Worm (Caenorhabditis elegans): ENCODE data around the gene atg-16.2.

The atg-16.2 gene

DNA sequence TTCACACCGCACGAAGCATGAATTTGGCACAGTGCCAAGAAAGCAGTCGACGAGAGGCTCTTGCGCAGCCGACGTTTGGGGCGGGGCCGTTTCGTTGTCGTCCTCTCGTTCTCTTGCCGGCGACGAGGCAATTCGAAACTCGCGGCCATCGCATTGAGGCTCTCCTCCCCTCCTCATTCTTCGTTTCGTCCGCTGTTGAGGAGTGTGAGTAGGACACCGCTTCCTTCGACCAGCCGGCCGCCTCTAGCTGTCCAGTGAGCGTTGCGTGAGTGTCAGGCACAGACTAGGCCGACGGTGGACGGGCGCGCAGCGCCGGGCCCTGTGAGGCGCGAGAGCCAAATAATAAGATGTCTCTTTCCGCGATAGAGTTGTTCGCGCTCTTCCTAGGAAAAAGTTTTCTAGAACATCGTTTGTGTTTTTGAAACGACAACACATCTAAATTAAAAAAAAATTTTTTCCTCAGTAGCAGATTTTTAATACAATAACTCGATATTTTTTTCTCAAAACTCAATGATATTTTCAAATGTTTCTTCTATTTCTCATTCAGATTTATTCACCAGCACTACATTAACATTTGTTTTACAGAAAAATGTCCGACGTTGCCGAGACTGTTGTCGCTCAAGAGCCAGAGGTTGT, 38.7 kb upstream of the atg-16.2 start, which contains the start of the genes T28D9.11 and T28D9.1:
Gene T28D9.11 (minus strand): TSS at position 177 of the 636 bp plus-strand sequence.
Gene T28D9.1 (plus strand): TSS at position 586 of the 636 bp plus-strand sequence.
- peak; percentile 36 for TF ChIP-seq unc-39 (tag; optimal IDR thresholded peaks at IDR 0.05)
- TF ChIP-seq nhr-77 (tag; optimal IDR thresholded peaks at IDR 0.05) = no peak
- TF ChIP-seq lin-13 (GFP tag; optimal IDR thresholded peaks at IDR 0.05) = peak; percentile 19
- TF ChIP-seq nhr-129 (tag; optimal IDR thresholded peaks at IDR 0.05) = peak; percentile 82
- peak; percentile 66 for TF ChIP-seq unc-55 (GFP tag; optimal IDR thresholded peaks at IDR 0.05)
- TF ChIP-seq mab-5 (tag; optimal IDR thresholded peaks at IDR 0.05) = no peak
- TF ChIP-seq C34F6.9 (tag; optimal IDR thresholded peaks at IDR 0.05) = peak; percentile 47
- TF ChIP-seq R02D3.7 (tag; optimal IDR thresholded peaks at IDR 0.05) = no peak
- TF ChIP-seq ceh-16 (tag; optimal IDR thresholded peaks at IDR 0.05) = peak; percentile 5
- peak; percentile 34 for TF ChIP-seq fos-1 (tag; optimal IDR thresholded peaks at IDR 0.05)
- peak; percentile 67 for TF ChIP-seq F13H6.1 (tag; optimal IDR thresholded peaks at IDR 0.05)
- peak; percentile 9 for TF ChIP-seq egl-27 (tag; optimal IDR thresholded peaks at IDR 0.05)
- peak; percentile 7 for TF ChIP-seq sma-9 (GFP tag; optimal IDR thresholded peaks at IDR 0.05)
- no peak for TF ChIP-seq sma-9 (tag; optimal IDR thresholded peaks at IDR 0.05)
- TF ChIP-seq ztf-11 (tag; optimal IDR thresholded peaks at IDR 0.05) = no peak
- peak; percentile 3 for TF ChIP-seq crh-2 (tag; optimal IDR thresholded peaks at IDR 0.05)
- TF ChIP-seq snpc-4 (tag; optimal IDR thresholded peaks at IDR 0.05) = peak; percentile 94
- TF ChIP-seq lin-11 (tag; optimal IDR thresholded peaks at IDR 0.05) = peak; percentile 60
- TF ChIP-seq ama-1 (optimal IDR thresholded peaks at IDR 0.05) = peak; percentile 23
- peak; percentile 40 for TF ChIP-seq zag-1 (tag; optimal IDR thresholded peaks at IDR 0.05)
- TF ChIP-seq lsy-2 (tag; optimal IDR thresholded peaks at IDR 0.05) = peak in 1 of 2 experiments; percentile 68
- no peak for TF ChIP-seq unc-62 (GFP tag; optimal IDR thresholded peaks at IDR 0.05)
- peak; percentile 45 for TF ChIP-seq nhr-21 (tag; optimal IDR thresholded peaks at IDR 0.05)
- TF ChIP-seq mdl-1 (tag; optimal IDR thresholded peaks at IDR 0.05) = peak; percentile 9 to 41

DNA sequence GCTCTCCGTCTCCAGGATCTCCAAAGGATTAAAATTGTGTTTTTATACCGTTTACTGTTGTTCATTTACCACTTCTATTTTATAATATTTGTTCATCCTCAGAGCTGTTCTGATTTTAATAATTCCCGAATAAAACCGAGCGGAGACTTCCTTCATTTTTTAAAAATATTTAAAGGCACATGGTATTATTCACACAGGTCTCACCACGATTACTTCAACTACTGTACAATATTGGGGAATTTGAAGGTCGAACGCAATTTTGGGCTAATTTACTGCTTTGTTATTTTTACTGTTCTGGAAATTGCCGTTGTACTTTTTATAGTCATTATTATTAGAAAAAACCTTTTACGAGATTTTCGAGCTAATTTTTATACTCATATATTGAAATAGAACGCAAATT, 38.0 kb upstream of the atg-16.2 start:
- TF ChIP-seq ceh-82 (tag; optimal IDR thresholded peaks at IDR 0.05) = no peak
- TF ChIP-seq peb-1 (tag; optimal IDR thresholded peaks at IDR 0.05) = no peak
- TF ChIP-seq nhr-25 (tag; optimal IDR thresholded peaks at IDR 0.05) = no peak
- no peak for TF ChIP-seq ZK546.5 (tag; optimal IDR thresholded peaks at IDR 0.05)
- no peak for TF ChIP-seq Y55F3AM.14 (GFP tag; optimal IDR thresholded peaks at IDR 0.05)
- TF ChIP-seq snpc-4 (tag; optimal IDR thresholded peaks at IDR 0.05) = no peak
- no peak for TF ChIP-seq nhr-237 (tag; optimal IDR thresholded peaks at IDR 0.05)
- no peak for TF ChIP-seq R02D3.7 (tag; optimal IDR thresholded peaks at IDR 0.05)

DNA sequence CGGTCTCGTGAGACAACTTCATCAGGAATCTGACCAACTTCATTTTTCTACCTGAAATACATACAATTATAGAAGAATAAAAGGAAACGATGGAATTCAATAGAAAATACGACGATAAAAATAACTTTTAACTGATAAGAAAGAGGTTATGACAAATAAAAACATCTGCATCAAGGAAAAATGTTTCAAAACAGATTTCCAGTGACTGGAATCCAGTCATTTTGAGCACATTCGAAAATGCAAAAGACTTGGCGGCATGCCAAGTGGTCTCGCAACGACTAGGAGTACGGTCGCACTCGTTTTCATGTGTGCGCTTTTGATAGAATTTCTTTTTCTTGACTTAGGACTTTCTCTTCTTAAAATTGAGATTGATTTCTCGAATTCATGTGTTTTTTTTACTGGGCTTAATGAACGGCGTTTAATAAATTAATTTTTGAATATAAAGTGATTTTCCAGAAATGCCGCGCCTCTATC, 36.6 kb upstream of the atg-16.2 start, which contains the start of the genes snr-3 and rsp-5:
Gene snr-3 (minus strand): TSS at position 51 of the 474 bp plus-strand sequence.
Gene rsp-5 (plus strand): TSS at position 455 of the 474 bp plus-strand sequence.
- peak; percentile 40 for TF ChIP-seq ama-1 (optimal IDR thresholded peaks at IDR 0.05)
- no peak for TF ChIP-seq skn-1 (tag; optimal IDR thresholded peaks at IDR 0.05)
- no peak for TF ChIP-seq nhr-11 (tag; optimal IDR thresholded peaks at IDR 0.05)
- TF ChIP-seq nhr-77 (tag; optimal IDR thresholded peaks at IDR 0.05) = no peak
- no peak for TF ChIP-seq nhr-23 (tag; optimal IDR thresholded peaks at IDR 0.05)
- peak; percentile 48 for TF ChIP-seq sem-4 (tag; optimal IDR thresholded peaks at IDR 0.05)
- no peak for TF ChIP-seq ceh-82 (tag; optimal IDR thresholded peaks at IDR 0.05)
- peak; percentile 53 for TF ChIP-seq F13H6.1 (tag; optimal IDR thresholded peaks at IDR 0.05)
- TF ChIP-seq ztf-1 (GFP tag; conservative IDR thresholded peaks at IDR 0.05) = no peak
- TF ChIP-seq ztf-11 (tag; optimal IDR thresholded peaks at IDR 0.05) = no peak
- no peak for TF ChIP-seq zag-1 (tag; optimal IDR thresholded peaks at IDR 0.05)
- no peak for TF ChIP-seq R02D3.7 (tag; optimal IDR thresholded peaks at IDR 0.05)
- TF ChIP-seq ztf-4 (tag; optimal IDR thresholded peaks at IDR 0.05) = no peak
- TF ChIP-seq unc-62 (GFP tag; optimal IDR thresholded peaks at IDR 0.05) = no peak
- no peak for TF ChIP-seq egl-27 (tag; optimal IDR thresholded peaks at IDR 0.05)
- no peak for TF ChIP-seq Y55F3AM.14 (GFP tag; optimal IDR thresholded peaks at IDR 0.05)
- peak; percentile 72 for TF ChIP-seq sma-3 (GFP tag; optimal IDR thresholded peaks at IDR 0.05)
- peak; percentile 64 for TF ChIP-seq nhr-21 (tag; optimal IDR thresholded peaks at IDR 0.05)
- no peak for TF ChIP-seq mbf-1 (tag; optimal IDR thresholded peaks at IDR 0.05)
- no peak for TF ChIP-seq nhr-12 (tag; optimal IDR thresholded peaks at IDR 0.05)
- TF ChIP-seq nhr-10 (tag; optimal IDR thresholded peaks at IDR 0.05) = no peak
- TF ChIP-seq fos-1 (tag; optimal IDR thresholded peaks at IDR 0.05) = peak; percentile 71
- TF ChIP-seq lin-13 (GFP tag; optimal IDR thresholded peaks at IDR 0.05) = peak; percentile 79
- no peak for TF ChIP-seq peb-1 (tag; optimal IDR thresholded peaks at IDR 0.05)
- TF ChIP-seq unc-55 (GFP tag; optimal IDR thresholded peaks at IDR 0.05) = peak; percentile 87
- TF ChIP-seq nhr-6 (tag; optimal IDR thresholded peaks at IDR 0.05) = peak; percentile 35
- peak; percentile 50 for TF ChIP-seq lin-11 (tag; optimal IDR thresholded peaks at IDR 0.05)
- no peak for TF ChIP-seq alr-1 (tag; optimal IDR thresholded peaks at IDR 0.05)
- peak; percentile 75 for TF ChIP-seq snpc-4 (tag; optimal IDR thresholded peaks at IDR 0.05)
- TF ChIP-seq nhr-237 (tag; optimal IDR thresholded peaks at IDR 0.05) = no peak
- TF ChIP-seq unc-39 (tag; optimal IDR thresholded peaks at IDR 0.05) = no peak
- peak; percentile 62 for TF ChIP-seq ZK546.5 (tag; optimal IDR thresholded peaks at IDR 0.05)
- peak; percentile 60 for TF ChIP-seq nhr-25 (tag; optimal IDR thresholded peaks at IDR 0.05)
- peak; percentile 78 for TF ChIP-seq sma-9 (GFP tag; optimal IDR thresholded peaks at IDR 0.05)
- no peak for TF ChIP-seq sma-9 (tag; optimal IDR thresholded peaks at IDR 0.05)
- TF ChIP-seq elt-1 (tag; optimal IDR thresholded peaks at IDR 0.05) = no peak
- peak; percentile 91 for TF ChIP-seq C34F6.9 (tag; optimal IDR thresholded peaks at IDR 0.05)
- no peak for TF ChIP-seq elt-3 (tag; optimal IDR thresholded peaks at IDR 0.05)
- TF ChIP-seq mdl-1 (tag; optimal IDR thresholded peaks at IDR 0.05) = peak in 1 of 2 experiments; percentile 31
- peak; percentile 96 to 99 for TF ChIP-seq lsy-2 (tag; optimal IDR thresholded peaks at IDR 0.05)
- TF ChIP-seq ceh-16 (tag; optimal IDR thresholded peaks at IDR 0.05) = no peak
- TF ChIP-seq lin-39 (tag; optimal IDR thresholded peaks at IDR 0.05) = no peak

Measured in whole organism, L2 larva.